Worm (Caenorhabditis elegans): ENCODE data around the gene alh-10.
A peak's percentile ranks its signal among the peaks of the same experiment; 100 is the strongest.

DNA sequence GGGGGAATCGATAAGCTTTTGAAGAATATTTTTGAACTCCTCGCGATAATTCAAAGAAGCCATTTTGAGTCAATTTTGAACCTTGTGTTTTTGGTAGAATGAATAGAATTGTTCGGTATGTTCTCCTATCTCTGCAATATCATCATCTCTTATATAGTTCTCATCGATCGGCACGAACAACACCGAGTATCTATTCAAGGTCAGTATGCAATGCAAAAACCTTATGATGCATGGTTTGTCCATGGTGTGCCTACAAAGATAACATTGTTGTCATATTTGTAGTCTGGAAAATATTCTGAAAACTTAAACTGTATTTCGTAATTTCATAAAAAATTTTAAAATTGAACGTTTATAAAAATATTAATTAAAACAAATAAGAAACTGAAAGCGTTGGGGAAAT is at the start of gene alh-10:
- TF ChIP-seq lsy-2 (tag; optimal IDR thresholded peaks at IDR 0.05) = no peak
- TF ChIP-seq C34B4.2 (tag; optimal IDR thresholded peaks at IDR 0.05) = no peak
- no peak for TF ChIP-seq nhr-237 (tag; optimal IDR thresholded peaks at IDR 0.05)
- TF ChIP-seq nhr-12 (tag; optimal IDR thresholded peaks at IDR 0.05) = no peak
- no peak for TF ChIP-seq lin-13 (GFP tag; optimal IDR thresholded peaks at IDR 0.05)
- no peak for TF ChIP-seq swsn-7 (tag; optimal IDR thresholded peaks at IDR 0.05)
- TF ChIP-seq elt-3 (tag; optimal IDR thresholded peaks at IDR 0.05) = peak in 3 of 6 experiments; percentile 14 to 57 (median 45)

Measured in whole organism, L1 larva.